Fruit fly (Drosophila melanogaster): Measurements from ENCODE around the gene CG42342.
A peak's percentile ranks its signal among the peaks of the same experiment; 100 is the strongest.

- TF ChIP-seq Pif1A (GFP tag; optimal IDR thresholded peaks at IDR 0.05) (peak; percentile 54), CG10348 (GFP tag; IDR thresholded peaks at IDR 0.05) (no peak)
Measured at dm6 chr3R:16500919-16501851, 1.4 kb upstream of the CG42342 start, which contains the start of gene Decay.

Measured in whole organism, pupa.